Worm (Caenorhabditis elegans): ENCODE measurements around the gene pfas-1.

DNA sequence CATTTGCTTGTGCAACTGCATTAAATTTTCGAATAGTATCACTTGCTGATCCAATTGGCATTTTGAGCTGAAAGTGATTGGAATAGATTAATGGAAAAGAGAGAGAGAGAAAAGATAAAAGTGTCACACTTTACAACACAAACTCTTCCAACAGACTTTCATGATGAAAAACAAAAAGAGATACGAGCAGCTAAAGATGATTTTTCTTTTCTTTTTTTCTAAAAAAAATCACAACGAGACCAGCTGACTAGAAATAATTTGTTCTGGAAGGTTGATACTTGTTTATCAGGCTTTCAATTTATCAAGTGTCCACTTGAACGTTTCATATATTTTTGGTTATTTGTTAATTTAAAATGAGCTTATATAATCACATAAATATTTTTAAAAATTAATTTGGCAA, 44.0 kb upstream of the pfas-1 start:
- TF ChIP-seq mep-1 (tag; optimal IDR thresholded peaks at IDR 0.05) (no peak), ces-1 (GFP tag; optimal IDR thresholded peaks at IDR 0.05) (no peak), pha-4 (tag; optimal IDR thresholded peaks at IDR 0.05) (no peak), nhr-28 (tag; optimal IDR thresholded peaks at IDR 0.05) (no peak), lsy-2 (tag; optimal IDR thresholded peaks at IDR 0.05) (no peak), blmp-1 (tag; optimal IDR thresholded peaks at IDR 0.05) (no peak), nhr-237 (tag; optimal IDR thresholded peaks at IDR 0.05) (no peak), snpc-4 (tag; optimal IDR thresholded peaks at IDR 0.05) (no peak), cnd-1 (tag; optimal IDR thresholded peaks at IDR 0.05) (no peak), lin-13 (tag; optimal IDR thresholded peaks at IDR 0.05) (no peak)

Measured in whole organism, mixed stage, embryonic.